Worm (Caenorhabditis elegans) whole organism, late embryonic: Measurements from ENCODE around the gene str-264.

Experiments
- ceh-24 ChIP-seq: sonication (generic microtip); optimal IDR thresholded peaks from 2 replicates; lab custom pipeline; 2016; ENCODE audit warnings: mild to moderate bottlenecking, missing genetic modification characterization, missing compliant biosample characterization
- dmd-4 ChIP-seq: sonication (generic microtip); optimal IDR thresholded peaks from 2 replicates; lab custom pipeline; 2016; ENCODE audit warnings: borderline replicate concordance, missing genetic modification characterization, missing compliant biosample characterization
- ets-4 ChIP-seq: sonication (generic microtip); optimal IDR thresholded peaks from 2 replicates; lab custom pipeline; 2016; ENCODE audit warnings: missing genetic modification characterization, missing compliant biosample characterization
- fkh-10 ChIP-seq: fragments of 150-350 bp; optimal IDR thresholded peaks from 2 replicates; lab custom pipeline; 2014; ENCODE audit warnings: missing biosample characterization, missing genetic modification reagents, missing genetic modification characterization
- fkh-6 ChIP-seq: sonication (generic microtip); optimal IDR thresholded peaks from 2 replicates; lab custom pipeline; 2016; ENCODE audit warnings: missing genetic modification characterization, missing compliant biosample characterization
- odd-2 ChIP-seq: sonication (generic microtip); optimal IDR thresholded peaks from 2 replicates; lab custom pipeline; 2017; ENCODE audit warnings: antibody characterized with exemption, mild to moderate bottlenecking, missing genetic modification characterization, missing compliant biosample characterization
- pag-3 ChIP-seq: sonication (generic microtip); optimal IDR thresholded peaks from 2 replicates; lab custom pipeline; 2016; ENCODE audit warnings: missing compliant biosample characterization, missing genetic modification characterization, borderline replicate concordance
- pqm-1 ChIP-seq: sonication (generic microtip); optimal IDR thresholded peaks from 2 replicates; lab custom pipeline; 2016; ENCODE audit warnings: missing genetic modification characterization, missing compliant biosample characterization
- tbx-2 ChIP-seq: sonication (generic microtip); optimal IDR thresholded peaks from 2 replicates; lab custom pipeline; 2016; ENCODE audit warnings: missing genetic modification characterization, missing compliant biosample characterization

DNA sequence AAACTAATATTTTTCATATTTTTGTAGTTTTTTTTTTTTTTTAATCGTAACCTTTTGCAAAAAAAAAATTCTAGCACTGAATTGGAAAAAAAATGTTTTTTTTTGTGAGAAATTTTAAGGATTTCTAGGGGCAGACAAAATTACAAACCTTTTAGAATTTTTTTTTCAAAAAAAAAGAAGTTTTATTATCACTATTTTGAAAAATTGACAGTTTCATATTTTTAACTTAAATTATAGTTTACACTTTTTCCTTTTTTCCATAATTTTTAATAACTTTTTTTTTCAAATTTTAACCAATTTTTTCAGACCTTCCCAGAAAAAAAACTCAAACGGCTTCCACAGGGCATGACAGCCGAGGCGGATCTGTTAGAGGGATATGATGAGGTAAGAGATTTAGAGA is 21.4 kb downstream of the str-264 start, which contains the start of gene dpf-1:
- no peak for TF ChIP-seq pag-3 (tag; lab: Kevin White, UChicago)
- TF ChIP-seq tbx-2: no peak
- TF ChIP-seq ets-4 (tag; lab: Kevin White, UChicago): no peak
- no peak for TF ChIP-seq ceh-24 (tag; lab: Kevin White, UChicago)
- TF ChIP-seq pqm-1 (tag; lab: Kevin White, UChicago): no peak
- no peak for TF ChIP-seq dmd-4 (tag; lab: Kevin White, UChicago)
- TF ChIP-seq fkh-10 (GFP tag; lab: Kevin White, UChicago): no peak
- no peak for TF ChIP-seq fkh-6 (tag; lab: Kevin White, UChicago)
- TF ChIP-seq odd-2 (tag; lab: Kevin White, UChicago): no peak
